Worm (Caenorhabditis elegans) whole organism, mixed stage, embryonic: ENCODE measurements around the gene sfxn-1.1.

ENCODE experiments used
- M03D4.4 ChIP-seq: sonication (generic microtip); optimal IDR thresholded peaks from 2 replicates; lab custom pipeline; 2017; ENCODE audit warnings: mild to moderate bottlenecking, missing genetic modification characterization, missing compliant biosample characterization
- blmp-1 ChIP-seq: fragments of 150-350 bp; optimal IDR thresholded peaks from 2 replicates; lab custom pipeline; 2014; ENCODE audit warnings: missing biosample characterization, missing genetic modification characterization
- ceh-39 ChIP-seq: fragments of 150-350 bp; optimal IDR thresholded peaks from 2 replicates; lab custom pipeline; 2014; ENCODE audit warnings: missing biosample characterization, missing genetic modification characterization
- ceh-83 ChIP-seq: fragments of 200-800 bp; sonication (Bioruptor generic); optimal IDR thresholded peaks from 2 replicates; lab custom pipeline; 2018; ENCODE audit warnings: mild to moderate bottlenecking, missing genetic modification characterization, missing compliant biosample characterization
- ces-1 ChIP-seq: fragments of 150-350 bp; optimal IDR thresholded peaks from 2 replicates; lab custom pipeline; 2014; ENCODE audit warnings: missing biosample characterization, missing genetic modification reagents, missing genetic modification characterization
- cnd-1 ChIP-seq: fragments of 200-800 bp; sonication (Bioruptor generic); optimal IDR thresholded peaks from 2 replicates; lab custom pipeline; 2018; ENCODE audit warnings: mild to moderate bottlenecking, missing genetic modification characterization, missing compliant biosample characterization
- drap-1 ChIP-seq: fragments of 200-800 bp; sonication (Bioruptor generic); optimal IDR thresholded peaks from 3 replicates; lab custom pipeline; 2018; ENCODE audit warnings: mild to moderate bottlenecking, missing genetic modification characterization, missing compliant biosample characterization
- elt-1 ChIP-seq: sonication (generic microtip); optimal IDR thresholded peaks from 2 replicates; lab custom pipeline; 2017; ENCODE audit warnings: missing genetic modification characterization, mild to moderate bottlenecking, missing compliant biosample characterization, antibody characterized with exemption, moderate library complexity, borderline replicate concordance; ENCODE audit not compliant: insufficient read depth
- flh-1 ChIP-seq: fragments of 200-800 bp; sonication (Bioruptor generic); optimal IDR thresholded peaks from 2 replicates; lab custom pipeline; 2018; ENCODE audit warnings: mild to moderate bottlenecking, missing genetic modification characterization, moderate library complexity, missing compliant biosample characterization
- hlh-1 ChIP-seq: fragments of 150-350 bp; optimal IDR thresholded peaks from 2 replicates; lab custom pipeline; 2014; ENCODE audit warnings: missing biosample characterization, missing genetic modification reagents, missing genetic modification characterization
- lin-13 ChIP-seq: fragments of 150-350 bp; optimal IDR thresholded peaks from 2 replicates; lab custom pipeline; 2014; ENCODE audit warnings: missing biosample characterization, missing genetic modification characterization
- lin-32 ChIP-seq: fragments of 200-800 bp; sonication (Bioruptor generic); optimal IDR thresholded peaks from 2 replicates; lab custom pipeline; 2018; ENCODE audit warnings: mild to moderate bottlenecking, missing genetic modification characterization, missing compliant biosample characterization
- lsy-2 ChIP-seq: fragments of 150-350 bp; optimal IDR thresholded peaks from 2 replicates; lab custom pipeline; 2014; ENCODE audit warnings: missing biosample characterization, missing genetic modification characterization
- mab-5 ChIP-seq: fragments of 150-350 bp; optimal IDR thresholded peaks from 2 replicates; lab custom pipeline; 2014; ENCODE audit warnings: missing biosample characterization, missing genetic modification characterization
- mep-1 ChIP-seq: fragments of 150-350 bp; optimal IDR thresholded peaks from 2 replicates; lab custom pipeline; 2017; ENCODE audit warnings: missing biosample characterization, missing genetic modification reagents, missing genetic modification characterization, inconsistent platforms
- nhr-2 ChIP-seq: fragments of 150-350 bp; optimal IDR thresholded peaks from 2 replicates; lab custom pipeline; 2014; ENCODE audit warnings: missing biosample characterization, missing genetic modification characterization
- nhr-237 ChIP-seq: fragments of 150-350 bp; optimal IDR thresholded peaks from 2 replicates; lab custom pipeline; 2014; ENCODE audit warnings: missing biosample characterization, missing genetic modification characterization
- nhr-76 ChIP-seq: sonication (generic microtip); optimal IDR thresholded peaks from 2 replicates; lab custom pipeline; 2017; ENCODE audit warnings: missing biosample characterization, missing genetic modification characterization
- pha-4 ChIP-seq: fragments of 150-350 bp; optimal IDR thresholded peaks from 2 replicates; lab custom pipeline; 2018; ENCODE audit warnings: missing biosample characterization, missing genetic modification reagents, missing genetic modification characterization
- sem-2 ChIP-seq: fragments of 200-800 bp; sonication (Bioruptor generic); optimal IDR thresholded peaks from 2 replicates; lab custom pipeline; 2018; ENCODE audit warnings: mild to moderate bottlenecking, missing genetic modification characterization, missing compliant biosample characterization
- snpc-4 ChIP-seq: fragments of 150-350 bp; optimal IDR thresholded peaks from 2 replicates; lab custom pipeline; 2014; ENCODE audit warnings: missing biosample characterization, missing genetic modification characterization
- sptf-1 ChIP-seq: sonication (generic microtip); optimal IDR thresholded peaks from 2 replicates; lab custom pipeline; 2017; ENCODE audit warnings: mild to moderate bottlenecking, missing genetic modification characterization, moderate library complexity, missing compliant biosample characterization
- tbx-8 ChIP-seq: fragments of 200-800 bp; sonication (Bioruptor generic); optimal IDR thresholded peaks from 2 replicates; lab custom pipeline; 2018; ENCODE audit warnings: mild to moderate bottlenecking, missing genetic modification characterization, moderate library complexity, missing compliant biosample characterization
- unc-120 ChIP-seq: sonication (generic microtip); optimal IDR thresholded peaks from 2 replicates; lab custom pipeline; 2017; ENCODE audit warnings: missing genetic modification characterization, missing compliant biosample characterization; ENCODE audit not compliant: poor library complexity, severe bottlenecking
- unc-39 ChIP-seq: fragments of 150-350 bp; optimal IDR thresholded peaks from 2 replicates; lab custom pipeline; 2014; ENCODE audit warnings: missing biosample characterization, missing genetic modification characterization
- unc-62 ChIP-seq: fragments of 150-350 bp; optimal IDR thresholded peaks from 2 replicates; lab custom pipeline; 2014; ENCODE audit warnings: missing biosample characterization, missing genetic modification reagents, missing genetic modification characterization
- ztf-11 ChIP-seq: fragments of 150-350 bp; optimal IDR thresholded peaks from 2 replicates; lab custom pipeline; 2014; ENCODE audit warnings: missing biosample characterization, missing genetic modification characterization

Gene sfxn-1.1

ce11 chrII:9558906-9559305 lies 40.2 kb upstream of the sfxn-1.1 start:
- TF ChIP-seq elt-1 (tag; lab: Kevin White, UChicago) (no peak), lin-32 (GFP tag; lab: Kevin White, UChicago) (no peak), sptf-1 (tag; lab: Kevin White, UChicago) (no peak), mep-1 (tag; lab: Kevin White, UChicago) (no peak), cnd-1 (tag; lab: Kevin White, UChicago) (no peak), unc-39 (tag; lab: Kevin White, UChicago) (no peak), ztf-11 (tag; lab: Kevin White, UChicago) (no peak), unc-62 (GFP tag; lab: Kevin White, UChicago) (no peak), ceh-83 (GFP tag; lab: Kevin White, UChicago) (no peak), M03D4.4 (tag; lab: Kevin White, UChicago) (no peak)

- TF ChIP-seq unc-120 (tag; lab: Kevin White, UChicago) (no peak), mep-1 (tag; lab: Kevin White, UChicago) (no peak), snpc-4 (tag; lab: Kevin White, UChicago) (no peak), lsy-2 (tag; lab: Kevin White, UChicago) (peak; percentile 8), sem-2 (GFP tag; lab: Kevin White, UChicago) (no peak), ceh-39 (no peak), pha-4 (tag; lab: Kevin White, UChicago) (no peak), sptf-1 (tag; lab: Kevin White, UChicago) (no peak), elt-1 (tag; lab: Kevin White, UChicago) (no peak), lin-13 (tag; lab: Kevin White, UChicago) (no peak), hlh-1 (tag; lab: Kevin White, UChicago) (no peak), ces-1 (GFP tag; lab: Kevin White, UChicago) (peak; percentile 82)
Measured at ce11 chrII:9557437-9558150, 38.9 kb upstream of the sfxn-1.1 start, which contains the start of gene zfp-2. Gene zfp-2, plus strand, starts transcription at chrII:9557650.

ce11 chrII:9556582-9556981 lies 37.9 kb upstream of the sfxn-1.1 start:
- TF ChIP-seq nhr-237 (no peak), nhr-76 (tag; lab: Kevin White, UChicago) (no peak), pha-4 (tag; lab: Kevin White, UChicago) (no peak), ces-1 (GFP tag; lab: Kevin White, UChicago) (no peak), unc-62 (GFP tag; lab: Kevin White, UChicago) (no peak), mep-1 (tag; lab: Kevin White, UChicago) (no peak)

- TF ChIP-seq blmp-1 (tag; lab: Kevin White, UChicago) (no peak), M03D4.4 (tag; lab: Kevin White, UChicago) (no peak)
Measured at ce11 chrII:9554925-9555553, 36.4 kb upstream of the sfxn-1.1 start, which contains the start of gene F35H8.2. Gene F35H8.2, plus strand, starts transcription at chrII:9555503.

ce11 chrII:9553179-9553578 lies 34.5 kb upstream of the sfxn-1.1 start, which contains the start of gene F35H8.1:
Gene F35H8.1, minus strand, starts transcription at chrII:9553279.
- TF ChIP-seq mab-5 (tag; lab: Kevin White, UChicago) (no peak), blmp-1 (tag; lab: Kevin White, UChicago) (no peak), tbx-8 (GFP tag; lab: Kevin White, UChicago) (no peak), sem-2 (GFP tag; lab: Kevin White, UChicago) (no peak), M03D4.4 (tag; lab: Kevin White, UChicago) (no peak), nhr-2 (tag; lab: Kevin White, UChicago) (no peak), unc-62 (GFP tag; lab: Kevin White, UChicago) (no peak), elt-1 (tag; lab: Kevin White, UChicago) (no peak), mep-1 (tag; lab: Kevin White, UChicago) (no peak), sptf-1 (tag; lab: Kevin White, UChicago) (no peak), nhr-76 (tag; lab: Kevin White, UChicago) (no peak), lin-32 (GFP tag; lab: Kevin White, UChicago) (no peak)
- TF ChIP-seq, all 35 proteins: peak for 0

ce11 chrII:9551536-9551935 lies 32.9 kb upstream of the sfxn-1.1 start, which contains the start of gene F35H8.12:
Gene F35H8.12, plus strand, starts transcription at chrII:9551836.
- TF ChIP-seq drap-1 (GFP tag; lab: Kevin White, UChicago) = no peak
- no peak for TF ChIP-seq ztf-11 (tag; lab: Kevin White, UChicago)
- TF ChIP-seq elt-1 (tag; lab: Kevin White, UChicago) = no peak
- no peak for TF ChIP-seq hlh-1 (tag; lab: Kevin White, UChicago)
- no peak for TF ChIP-seq flh-1 (GFP tag; lab: Kevin White, UChicago)
- TF ChIP-seq nhr-76 (tag; lab: Kevin White, UChicago) = no peak
- TF ChIP-seq unc-120 (tag; lab: Kevin White, UChicago) = no peak
- no peak for TF ChIP-seq cnd-1 (tag; lab: Kevin White, UChicago)
- TF ChIP-seq nhr-237 = no peak
- no peak for TF ChIP-seq ceh-39
